Worm (Caenorhabditis elegans): ENCODE results near the gene rnp-4.

Gene rnp-4

DNA sequence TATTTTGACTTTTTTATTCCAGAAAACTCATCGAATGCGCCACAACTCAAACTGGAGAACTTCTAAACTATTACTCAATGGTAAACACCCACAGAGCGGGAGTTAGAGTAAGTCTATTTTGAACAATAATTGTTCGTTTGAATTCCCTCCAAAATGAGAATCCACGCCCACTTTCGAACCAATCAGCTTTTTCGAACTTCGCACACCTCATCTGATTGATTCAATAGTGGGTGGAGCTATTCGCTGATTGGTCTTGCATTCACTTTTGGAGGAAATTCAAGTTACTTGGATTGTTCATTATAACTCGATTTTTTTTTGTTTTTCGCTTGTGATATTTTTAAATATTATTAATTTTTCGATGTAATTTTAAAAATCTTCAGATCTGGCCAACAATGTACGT lies 10.2 kb upstream of the rnp-4 start:
- TF ChIP-seq unc-39 (tag; optimal IDR thresholded peaks at IDR 0.05) (no peak), lin-39 (tag; optimal IDR thresholded peaks at IDR 0.05) (no peak), snpc-4 (tag; optimal IDR thresholded peaks at IDR 0.05) (no peak), elt-3 (tag; optimal IDR thresholded peaks at IDR 0.05) (no peak), lin-11 (tag; optimal IDR thresholded peaks at IDR 0.05) (no peak), ceh-16 (tag; optimal IDR thresholded peaks at IDR 0.05) (no peak), lsy-2 (tag; optimal IDR thresholded peaks at IDR 0.05) (no peak), nhr-129 (tag; optimal IDR thresholded peaks at IDR 0.05) (no peak), dmd-4 (tag; optimal IDR thresholded peaks at IDR 0.05) (no peak), fos-1 (tag; optimal IDR thresholded peaks at IDR 0.05) (no peak), sem-4 (tag; optimal IDR thresholded peaks at IDR 0.05) (no peak), nhr-6 (tag; optimal IDR thresholded peaks at IDR 0.05) (no peak), ztf-1 (GFP tag; conservative IDR thresholded peaks at IDR 0.05) (no peak), ceh-82 (tag; optimal IDR thresholded peaks at IDR 0.05) (no peak)

DNA sequence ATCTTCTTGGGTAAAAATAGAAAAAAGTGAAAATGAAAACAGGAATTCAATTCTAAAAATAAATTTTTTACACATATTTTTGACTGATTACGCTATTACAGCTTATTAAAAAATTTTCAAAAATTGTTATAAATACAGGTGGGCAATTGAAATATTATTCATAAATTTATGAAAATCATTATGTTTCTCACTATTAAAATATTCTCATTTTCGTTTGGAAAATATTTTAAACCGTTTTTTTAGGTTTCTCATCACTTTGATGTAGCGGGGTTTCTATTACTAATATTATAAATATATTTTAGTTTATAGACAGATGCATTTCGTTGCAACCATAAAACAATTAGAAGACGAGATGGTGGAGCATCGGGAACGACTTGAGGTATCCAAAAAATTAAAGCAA lies 9.0 kb upstream of the rnp-4 start, which contains the start of gene R07E5.5:
Gene R07E5.5, plus strand, starts transcription at position 301 of the 400 bp plus-strand sequence.
- TF ChIP-seq lin-13 (GFP tag; optimal IDR thresholded peaks at IDR 0.05) = no peak
- no peak for TF ChIP-seq mab-5 (tag; optimal IDR thresholded peaks at IDR 0.05)
- TF ChIP-seq nhr-6 (tag; optimal IDR thresholded peaks at IDR 0.05) = no peak
- TF ChIP-seq aly-2 (tag; optimal IDR thresholded peaks at IDR 0.05) = no peak
- no peak for TF ChIP-seq nhr-237 (tag; optimal IDR thresholded peaks at IDR 0.05)
- TF ChIP-seq mbf-1 (tag; optimal IDR thresholded peaks at IDR 0.05) = no peak
- TF ChIP-seq ceh-16 (tag; optimal IDR thresholded peaks at IDR 0.05) = no peak
- no peak for TF ChIP-seq lsy-2 (tag; optimal IDR thresholded peaks at IDR 0.05)
- TF ChIP-seq ztf-1 (GFP tag; conservative IDR thresholded peaks at IDR 0.05) = no peak
- no peak for TF ChIP-seq sem-4 (tag; optimal IDR thresholded peaks at IDR 0.05)
- no peak for TF ChIP-seq lin-39 (tag; optimal IDR thresholded peaks at IDR 0.05)
- no peak for TF ChIP-seq alr-1 (tag; optimal IDR thresholded peaks at IDR 0.05)
- no peak for TF ChIP-seq unc-62 (GFP tag; optimal IDR thresholded peaks at IDR 0.05)

ce11 chrIII:4398463-4398862 lies 7.6 kb upstream of the rnp-4 start, which contains the start of gene R07E5.6:
Gene R07E5.6, plus strand, starts transcription at chrIII:4398763.
- no peak for TF ChIP-seq skn-1 (tag; optimal IDR thresholded peaks at IDR 0.05)
- TF ChIP-seq egl-27 (tag; optimal IDR thresholded peaks at IDR 0.05) = no peak
- no peak for TF ChIP-seq crh-2 (tag; optimal IDR thresholded peaks at IDR 0.05)
- no peak for TF ChIP-seq dmd-4 (tag; optimal IDR thresholded peaks at IDR 0.05)
- no peak for TF ChIP-seq ama-1 (optimal IDR thresholded peaks at IDR 0.05)
- TF ChIP-seq blmp-1 (tag; optimal IDR thresholded peaks at IDR 0.05; ENCODE audit: insufficient read depth) = no peak
- TF ChIP-seq R02D3.7 (tag; optimal IDR thresholded peaks at IDR 0.05) = no peak
- no peak for TF ChIP-seq lin-11 (tag; optimal IDR thresholded peaks at IDR 0.05)
- TF ChIP-seq sma-9 (GFP tag; optimal IDR thresholded peaks at IDR 0.05) = no peak
- TF ChIP-seq sma-9 (tag; optimal IDR thresholded peaks at IDR 0.05) = no peak
- no peak for TF ChIP-seq gmeb-1 (tag; optimal IDR thresholded peaks at IDR 0.05)
- no peak for TF ChIP-seq nhr-6 (tag; optimal IDR thresholded peaks at IDR 0.05)
- TF ChIP-seq ZK546.5 (tag; optimal IDR thresholded peaks at IDR 0.05) = no peak
- TF ChIP-seq Y55F3AM.14 (GFP tag; optimal IDR thresholded peaks at IDR 0.05) = no peak

ce11 chrIII:4401142-4401541 lies 4.9 kb upstream of the rnp-4 start, which contains the start of gene R07E5.15:
Gene R07E5.15, plus strand, starts transcription at chrIII:4401442.
- no peak for TF ChIP-seq ztf-11 (tag; optimal IDR thresholded peaks at IDR 0.05)
- no peak for TF ChIP-seq unc-39 (tag; optimal IDR thresholded peaks at IDR 0.05)
- no peak for TF ChIP-seq nhr-10 (tag; optimal IDR thresholded peaks at IDR 0.05)
- TF ChIP-seq nhr-129 (tag; optimal IDR thresholded peaks at IDR 0.05) = no peak
- TF ChIP-seq ZK546.5 (tag; optimal IDR thresholded peaks at IDR 0.05) = no peak
- TF ChIP-seq nhr-23 (tag; optimal IDR thresholded peaks at IDR 0.05) = no peak
- no peak for TF ChIP-seq ztf-1 (GFP tag; conservative IDR thresholded peaks at IDR 0.05)
- no peak for TF ChIP-seq F13H6.1 (tag; optimal IDR thresholded peaks at IDR 0.05)
- no peak for TF ChIP-seq snpc-4 (tag; optimal IDR thresholded peaks at IDR 0.05)
- no peak for TF ChIP-seq lsy-2 (tag; optimal IDR thresholded peaks at IDR 0.05)
- TF ChIP-seq nhr-12 (tag; optimal IDR thresholded peaks at IDR 0.05) = no peak
- TF ChIP-seq nhr-77 (tag; optimal IDR thresholded peaks at IDR 0.05) = no peak
- TF ChIP-seq gmeb-1 (tag; optimal IDR thresholded peaks at IDR 0.05) = no peak
- no peak for TF ChIP-seq nhr-25 (tag; optimal IDR thresholded peaks at IDR 0.05)
- TF ChIP-seq aly-2 (tag; optimal IDR thresholded peaks at IDR 0.05) = no peak
- TF ChIP-seq fos-1 (tag; optimal IDR thresholded peaks at IDR 0.05) = no peak
